Worm (Caenorhabditis elegans): Measurements from ENCODE around the gene wrt-8.

- no peak for TF ChIP-seq nhr-237 (tag; optimal IDR thresholded peaks at IDR 0.05)
- no peak for TF ChIP-seq mdl-1 (tag; optimal IDR thresholded peaks at IDR 0.05)
- no peak for TF ChIP-seq daf-12 (tag; optimal IDR thresholded peaks at IDR 0.05)
- TF ChIP-seq snpc-4 (tag; optimal IDR thresholded peaks at IDR 0.05): no peak
- TF ChIP-seq mxl-2 (GFP tag; conservative IDR thresholded peaks at IDR 0.05): no peak
- TF ChIP-seq unc-39 (tag; optimal IDR thresholded peaks at IDR 0.05): no peak
- TF ChIP-seq lin-15B (tag; optimal IDR thresholded peaks at IDR 0.05): no peak
Measured at ce11 chrV:15344481-15344880, at the start of gene wrt-8.
